Worm (Caenorhabditis elegans): Measurements from ENCODE around the gene K07E1.1.
A peak's percentile ranks its signal among the peaks of the same experiment; 100 is the strongest.

The K07E1.1 gene

DNA sequence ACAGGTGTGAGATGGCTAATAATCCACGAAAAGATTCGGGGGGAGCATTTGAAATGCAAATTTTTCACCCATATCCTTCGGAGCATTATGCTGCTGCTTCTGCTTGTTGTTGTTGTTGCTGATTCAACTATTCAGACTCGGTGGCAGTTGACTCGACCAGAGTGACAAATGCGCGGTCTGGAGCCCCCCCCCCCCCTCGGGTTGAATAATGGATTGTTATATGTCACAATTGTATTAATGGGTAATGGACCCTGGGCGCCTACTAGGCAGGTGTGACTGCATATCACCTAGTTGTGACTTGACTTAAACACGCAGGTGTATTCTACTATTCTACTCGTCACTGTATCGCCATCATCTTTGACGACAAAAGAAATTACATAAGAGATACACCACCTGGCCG is 24.7 kb downstream of the K07E1.1 start:
- TF ChIP-seq ztf-29 (GFP tag; IDR thresholded peaks at IDR 0.05) = no peak
- TF ChIP-seq T22C8.4 (GFP tag; IDR thresholded peaks at IDR 0.05) = no peak
- TF ChIP-seq klf-2 (GFP tag; conservative IDR thresholded peaks at IDR 0.05) = no peak
- TF ChIP-seq tab-1 (GFP tag; IDR thresholded peaks at IDR 0.05) = no peak
- no peak for TF ChIP-seq med-1 (GFP tag; optimal IDR thresholded peaks at IDR 0.05; ENCODE audit: insufficient read depth)
- no peak for TF ChIP-seq ref-1 (GFP tag; conservative IDR thresholded peaks at IDR 0.05)

DNA sequence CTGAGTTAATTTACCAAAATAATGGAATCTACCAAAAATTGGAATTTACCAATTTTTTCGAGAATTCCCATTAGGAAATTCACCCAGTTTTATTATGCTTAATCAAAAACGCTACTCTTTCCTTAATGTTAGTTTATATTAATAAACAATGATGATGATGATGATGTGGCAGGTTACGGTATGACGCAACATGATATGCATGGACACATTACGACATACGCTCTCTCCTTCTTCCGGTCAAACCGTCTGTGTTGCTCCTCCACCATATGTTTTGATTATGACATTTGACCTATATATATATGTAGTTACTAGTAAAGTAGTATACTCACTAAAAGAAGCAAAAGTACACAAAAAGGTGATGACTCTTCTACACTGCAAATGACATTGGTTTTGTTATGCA is 26.5 kb downstream of the K07E1.1 start:
- TF ChIP-seq tab-1 (GFP tag; IDR thresholded peaks at IDR 0.05) (no peak), med-1 (GFP tag; optimal IDR thresholded peaks at IDR 0.05; ENCODE audit: insufficient read depth) (no peak), flt-1 (GFP tag; IDR thresholded peaks at IDR 0.05) (no peak), cog-1 (tag; optimal IDR thresholded peaks at IDR 0.05) (no peak), ztf-29 (GFP tag; IDR thresholded peaks at IDR 0.05) (no peak), T22C8.4 (GFP tag; IDR thresholded peaks at IDR 0.05) (no peak), ztf-23 (GFP tag; IDR thresholded peaks at IDR 0.05) (no peak), ref-1 (GFP tag; conservative IDR thresholded peaks at IDR 0.05) (no peak)

DNA sequence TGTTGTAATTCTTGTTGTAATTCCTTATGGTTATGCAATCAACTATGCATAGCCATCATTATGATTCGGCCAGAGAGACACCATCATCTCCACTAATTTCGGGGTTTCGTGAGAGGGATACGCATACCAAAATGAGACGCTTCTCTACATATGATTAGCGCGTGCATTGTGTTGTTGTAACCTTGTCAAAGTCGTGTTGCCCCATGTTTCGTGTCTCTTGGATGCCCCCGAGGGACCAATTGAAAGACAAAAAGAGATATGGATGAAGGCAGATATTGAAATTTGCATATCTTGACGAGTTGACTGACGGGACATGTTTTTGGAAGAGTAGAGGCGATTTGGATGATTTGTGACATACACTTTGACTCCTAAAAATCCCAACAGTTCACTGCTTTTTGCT is 28.5 kb downstream of the K07E1.1 start:
- no peak for TF ChIP-seq ref-1 (GFP tag; conservative IDR thresholded peaks at IDR 0.05)
- TF ChIP-seq ztf-29 (GFP tag; IDR thresholded peaks at IDR 0.05) = no peak
- TF ChIP-seq T22C8.4 (GFP tag; IDR thresholded peaks at IDR 0.05) = no peak
- TF ChIP-seq klf-2 (GFP tag; conservative IDR thresholded peaks at IDR 0.05) = no peak
- TF ChIP-seq med-1 (GFP tag; optimal IDR thresholded peaks at IDR 0.05; ENCODE audit: insufficient read depth) = no peak
- no peak for TF ChIP-seq tab-1 (GFP tag; IDR thresholded peaks at IDR 0.05)
- no peak for TF ChIP-seq cog-1 (tag; optimal IDR thresholded peaks at IDR 0.05)
- TF ChIP-seq ztf-23 (GFP tag; IDR thresholded peaks at IDR 0.05) = no peak
- TF ChIP-seq flt-1 (GFP tag; IDR thresholded peaks at IDR 0.05) = no peak

DNA sequence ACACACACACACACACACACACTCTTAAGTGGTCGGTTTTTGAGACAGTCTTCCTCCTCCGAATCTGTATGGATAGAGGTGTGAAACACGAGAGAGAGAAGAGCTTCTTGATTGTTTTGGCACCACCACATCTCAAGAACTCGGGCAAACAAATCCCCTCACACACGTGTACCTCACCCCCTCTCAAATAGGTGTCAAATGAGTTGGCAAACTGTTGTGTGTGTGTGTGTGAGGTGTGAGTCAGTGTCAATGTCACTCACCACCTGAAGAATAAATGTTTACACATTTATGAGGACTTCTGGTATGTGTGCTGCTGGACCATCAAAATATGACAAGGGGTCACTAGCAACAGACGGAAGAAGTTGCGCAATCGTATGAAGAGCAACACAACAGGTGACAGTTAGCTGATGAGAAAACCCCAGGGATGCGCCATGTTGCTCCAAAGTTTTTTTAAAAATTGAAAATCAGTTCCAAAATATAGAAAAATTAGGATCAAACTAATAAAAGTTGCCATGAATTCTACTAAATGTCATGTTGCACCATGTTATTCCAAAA is 29.1 kb downstream of the K07E1.1 start:
- TF ChIP-seq cog-1 (tag; optimal IDR thresholded peaks at IDR 0.05) (no peak), flt-1 (GFP tag; IDR thresholded peaks at IDR 0.05) (peak; percentile 13; the same call in 1 of the 2 replicates), tab-1 (GFP tag; IDR thresholded peaks at IDR 0.05) (no peak)

DNA sequence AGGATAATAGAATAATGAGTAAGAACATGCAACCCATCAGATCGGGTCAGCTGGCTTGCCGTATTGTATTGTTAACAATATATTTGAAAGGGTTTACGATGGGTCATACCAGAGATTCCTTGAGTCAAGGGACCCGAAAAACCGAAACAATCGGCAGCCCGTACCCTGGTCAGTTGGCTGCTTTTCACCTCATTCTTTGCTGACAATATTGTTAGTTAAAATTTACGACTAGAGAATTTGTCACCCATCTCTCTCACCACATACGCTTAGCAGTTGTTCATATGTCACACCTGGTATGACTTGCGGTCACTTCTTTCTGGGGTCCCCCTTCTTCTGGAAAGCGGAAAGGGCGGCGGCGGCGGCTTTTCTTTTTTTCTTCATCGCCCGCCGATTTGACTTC is 30.2 kb downstream of the K07E1.1 start:
- no peak for TF ChIP-seq flt-1 (GFP tag; IDR thresholded peaks at IDR 0.05)
- no peak for TF ChIP-seq ref-1 (GFP tag; conservative IDR thresholded peaks at IDR 0.05)
- no peak for TF ChIP-seq cog-1 (tag; optimal IDR thresholded peaks at IDR 0.05)
- TF ChIP-seq ztf-23 (GFP tag; IDR thresholded peaks at IDR 0.05) = no peak

DNA sequence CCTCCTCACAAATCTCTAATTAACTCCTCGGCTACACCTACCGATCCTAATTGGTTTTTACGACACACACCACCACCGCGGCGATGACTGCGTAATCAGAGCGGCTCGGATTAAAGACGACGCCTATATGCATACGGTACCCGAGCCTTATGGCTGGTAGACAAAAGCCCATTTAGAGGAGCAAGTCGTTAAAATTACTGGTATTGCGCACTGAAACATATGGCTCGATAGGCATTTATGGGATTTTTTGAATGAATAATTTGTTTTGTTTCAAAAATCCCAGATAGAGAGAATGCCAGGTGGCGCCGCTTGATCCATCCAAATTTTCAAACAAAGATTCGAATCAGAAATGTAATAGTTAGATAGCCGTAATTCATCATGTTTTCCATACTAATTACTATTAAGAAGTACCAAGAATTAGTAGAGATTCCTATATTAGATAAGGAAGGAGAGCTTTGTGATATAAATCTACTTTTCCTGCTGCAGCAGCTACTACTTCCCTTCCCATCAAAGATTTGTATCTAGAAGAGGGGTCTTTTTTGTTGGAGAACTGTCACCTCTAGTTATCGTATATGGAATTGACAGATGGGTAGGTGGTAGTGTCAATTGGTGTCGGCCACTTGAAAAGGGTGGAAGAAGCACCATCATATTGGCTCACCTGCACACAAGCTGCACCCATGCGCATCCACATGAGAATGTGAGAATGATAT is 32.5 kb downstream of the K07E1.1 start:
- TF ChIP-seq ref-1 (GFP tag; conservative IDR thresholded peaks at IDR 0.05) = no peak
- no peak for TF ChIP-seq cog-1 (tag; optimal IDR thresholded peaks at IDR 0.05)
- TF ChIP-seq klf-2 (GFP tag; conservative IDR thresholded peaks at IDR 0.05) = no peak
- no peak for TF ChIP-seq flt-1 (GFP tag; IDR thresholded peaks at IDR 0.05)
- TF ChIP-seq T22C8.4 (GFP tag; IDR thresholded peaks at IDR 0.05) = no peak
- no peak for TF ChIP-seq tab-1 (GFP tag; IDR thresholded peaks at IDR 0.05)
- no peak for TF ChIP-seq ztf-23 (GFP tag; IDR thresholded peaks at IDR 0.05)
- TF ChIP-seq ztf-29 (GFP tag; IDR thresholded peaks at IDR 0.05) = no peak
- TF ChIP-seq med-1 (GFP tag; optimal IDR thresholded peaks at IDR 0.05; ENCODE audit: insufficient read depth) = no peak

DNA sequence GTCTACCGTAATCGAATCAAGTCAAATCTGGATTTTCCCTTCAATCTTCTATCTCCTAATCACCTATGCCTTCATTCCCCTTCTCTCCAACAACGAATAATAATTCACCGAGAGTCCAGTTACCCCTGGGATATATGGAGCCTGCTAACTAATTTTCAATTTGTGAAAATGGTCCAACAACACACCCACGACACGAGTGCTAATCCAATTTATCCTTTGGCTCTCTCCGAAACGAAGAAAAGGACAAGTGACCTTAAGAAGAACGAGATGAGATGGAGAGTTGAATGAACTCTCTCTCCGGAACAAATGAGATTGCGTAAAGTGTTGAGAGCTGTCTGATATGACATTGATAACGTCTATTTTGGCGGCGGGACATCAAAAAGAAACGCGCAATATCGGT is 33.4 kb downstream of the K07E1.1 start:
- TF ChIP-seq ztf-29 (GFP tag; IDR thresholded peaks at IDR 0.05) (no peak), tab-1 (GFP tag; IDR thresholded peaks at IDR 0.05) (no peak), klf-2 (GFP tag; conservative IDR thresholded peaks at IDR 0.05) (no peak), cog-1 (tag; optimal IDR thresholded peaks at IDR 0.05) (no peak), ref-1 (GFP tag; conservative IDR thresholded peaks at IDR 0.05) (no peak), ztf-23 (GFP tag; IDR thresholded peaks at IDR 0.05) (no peak)

DNA sequence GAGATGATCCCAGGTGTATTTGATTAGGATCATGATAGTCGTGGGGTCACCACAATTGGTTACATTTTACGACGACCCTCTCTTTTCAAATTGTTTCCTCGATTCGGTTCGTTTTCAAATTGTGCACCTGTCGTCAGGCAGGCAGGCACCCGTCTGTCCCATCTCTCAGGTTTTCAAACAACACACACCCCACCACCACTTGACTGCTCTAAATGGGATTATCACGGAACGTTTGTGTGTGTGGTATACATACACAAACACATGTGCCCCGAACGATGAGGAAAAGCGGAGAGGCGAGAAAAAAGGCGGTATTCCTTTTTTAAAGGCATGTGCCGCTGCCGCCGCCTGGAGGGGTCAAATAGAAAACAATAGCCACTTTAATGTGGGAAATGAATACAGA is 34.4 kb downstream of the K07E1.1 start:
- 0 out of 2 replicates have a peak, but pooled peaks have one; percentile 25 for TF ChIP-seq ref-1 (GFP tag; conservative IDR thresholded peaks at IDR 0.05)
- 0 out of 2 replicates have a peak, but pooled peaks have one; percentile 27 for TF ChIP-seq flt-1 (GFP tag; IDR thresholded peaks at IDR 0.05)
- TF ChIP-seq cog-1 (tag; optimal IDR thresholded peaks at IDR 0.05) = no peak

DNA sequence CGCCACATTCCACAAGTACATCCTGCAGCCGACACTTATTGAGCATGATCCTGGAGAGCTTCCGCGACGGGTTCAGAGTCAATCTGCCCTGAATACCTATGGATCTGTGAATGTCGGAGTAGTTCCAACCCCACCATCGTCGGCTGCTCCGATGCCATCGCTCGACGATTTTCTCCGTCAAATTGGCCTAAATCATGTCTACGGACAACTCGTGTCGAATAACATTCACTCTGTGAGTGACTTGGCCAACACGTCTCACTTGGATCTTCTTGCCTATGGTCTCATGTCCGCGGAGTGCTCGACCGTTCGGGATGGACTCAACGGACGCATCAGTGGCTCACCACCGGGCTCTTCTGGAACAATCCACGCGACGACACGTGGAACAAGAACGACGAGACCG is 39.2 kb downstream of the K07E1.1 start:
- TF ChIP-seq tab-1 (GFP tag; IDR thresholded peaks at IDR 0.05) (no peak), ztf-23 (GFP tag; IDR thresholded peaks at IDR 0.05) (no peak), T22C8.4 (GFP tag; IDR thresholded peaks at IDR 0.05) (no peak), ztf-29 (GFP tag; IDR thresholded peaks at IDR 0.05) (no peak), med-1 (GFP tag; optimal IDR thresholded peaks at IDR 0.05; ENCODE audit: insufficient read depth) (no peak), ref-1 (GFP tag; conservative IDR thresholded peaks at IDR 0.05) (no peak), klf-2 (GFP tag; conservative IDR thresholded peaks at IDR 0.05) (no peak), flt-1 (GFP tag; IDR thresholded peaks at IDR 0.05) (no peak), cog-1 (tag; optimal IDR thresholded peaks at IDR 0.05) (no peak)

DNA sequence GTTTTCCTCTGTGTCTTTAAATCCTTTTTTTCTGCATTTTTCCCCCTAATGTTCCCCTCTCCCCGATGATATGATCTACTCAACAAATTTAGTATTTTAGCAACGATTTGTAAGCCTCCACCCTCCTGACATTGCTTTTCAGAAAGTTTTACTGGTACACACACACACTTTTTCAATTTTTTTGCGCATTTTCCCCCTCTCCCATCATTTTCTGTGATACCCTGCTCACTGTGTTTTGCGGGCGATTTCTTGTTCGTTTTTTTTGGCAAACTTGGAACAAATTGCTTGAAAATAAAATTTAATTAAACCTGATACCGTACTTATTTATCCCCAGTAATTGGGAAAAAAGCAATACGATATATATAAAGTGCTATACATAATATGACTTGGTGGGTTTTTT is 39.8 kb downstream of the K07E1.1 start:
- TF ChIP-seq cog-1 (tag; optimal IDR thresholded peaks at IDR 0.05) = no peak
- TF ChIP-seq tab-1 (GFP tag; IDR thresholded peaks at IDR 0.05) = no peak
- TF ChIP-seq ztf-23 (GFP tag; IDR thresholded peaks at IDR 0.05) = no peak
- no peak for TF ChIP-seq ztf-29 (GFP tag; IDR thresholded peaks at IDR 0.05)
- no peak for TF ChIP-seq ref-1 (GFP tag; conservative IDR thresholded peaks at IDR 0.05)
- no peak for TF ChIP-seq flt-1 (GFP tag; IDR thresholded peaks at IDR 0.05)
- no peak for TF ChIP-seq med-1 (GFP tag; optimal IDR thresholded peaks at IDR 0.05; ENCODE audit: insufficient read depth)
- no peak for TF ChIP-seq T22C8.4 (GFP tag; IDR thresholded peaks at IDR 0.05)
- TF ChIP-seq klf-2 (GFP tag; conservative IDR thresholded peaks at IDR 0.05) = no peak

Measured in whole organism, midembryonic.